Fruit fly (Drosophila melanogaster) whole organism, embryonic: ENCODE measurements around the gene CG13113.
A peak's percentile ranks its signal among the peaks of the same experiment; 100 is the strongest.

Experiments
- Adf1 ChIP-seq: fragments of 200-800 bp; sonication (Bioruptor generic); IDR thresholded peaks from 2 replicates; pipeline ENCODE4 v1.3.6; 2022; ENCODE audit warnings: missing biosample characterization, missing genetic modification characterization
- BEAF-32 ChIP-seq: fragments of 200-800 bp; sonication (Bioruptor generic); optimal IDR thresholded peaks from 3 replicates; lab custom pipeline; 2017; ENCODE audit warnings: missing biosample characterization, missing genetic modification characterization, mild to moderate bottlenecking, moderate library complexity, missing genetic modification reagents
- C15 ChIP-seq: fragments of 200-800 bp; sonication (Bioruptor generic); IDR thresholded peaks from 3 replicates; pipeline ENCODE4 v1.3.6; 2022; ENCODE audit warnings: missing biosample characterization, missing genetic modification characterization
- CG10147 ChIP-seq: fragments of 200-800 bp; sonication (Bioruptor generic); optimal IDR thresholded peaks from 2 replicates; lab custom pipeline; 2019; ENCODE audit warnings: missing biosample characterization, mild to moderate bottlenecking, missing genetic modification characterization, moderate library complexity
- CG10274 ChIP-seq: fragments of 200-800 bp; sonication (Bioruptor generic); optimal IDR thresholded peaks from 3 replicates; lab custom pipeline; 2017; ENCODE audit warnings: missing biosample characterization, mild to moderate bottlenecking, missing genetic modification characterization
- CG10431 ChIP-seq: fragments of 200-800 bp; sonication (Bioruptor generic); optimal IDR thresholded peaks from 3 replicates; lab custom pipeline; 2018; ENCODE audit warnings: missing biosample characterization, mild to moderate bottlenecking, missing genetic modification characterization
- CG1529 ChIP-seq: fragments of 200-800 bp; sonication (Bioruptor generic); optimal IDR thresholded peaks from 3 replicates; lab custom pipeline; 2018; ENCODE audit warnings: missing biosample characterization, missing genetic modification characterization
- CG15514 ChIP-seq: fragments of 200-800 bp; sonication (Bioruptor generic); optimal IDR thresholded peaks from 3 replicates; lab custom pipeline; 2017; ENCODE audit warnings: missing biosample characterization, missing genetic modification characterization, mild to moderate bottlenecking, moderate library complexity, missing genetic modification reagents
- CG2199 ChIP-seq: fragments of 200-800 bp; sonication (Bioruptor generic); IDR thresholded peaks from 3 replicates; pipeline ENCODE4 v1.3.6; 2022; ENCODE audit warnings: missing biosample characterization, missing genetic modification characterization
- CG3163 ChIP-seq: fragments of 200-800 bp; sonication (Bioruptor generic); optimal IDR thresholded peaks from 3 replicates; lab custom pipeline; 2016; ENCODE audit warnings: missing biosample characterization, missing genetic modification characterization
- CG34224 ChIP-seq: fragments of 200-800 bp; sonication (Bioruptor generic); IDR thresholded peaks from 3 replicates; pipeline ENCODE4 v1.3.6; 2022; ENCODE audit warnings: missing biosample characterization, missing genetic modification characterization; ENCODE audit not compliant: partially characterized antibody
- CG6254 ChIP-seq: fragments of 200-800 bp; sonication (Bioruptor generic); optimal IDR thresholded peaks from 3 replicates; lab custom pipeline; 2017; ENCODE audit warnings: mild to moderate bottlenecking, missing biosample characterization, missing genetic modification reagents, missing genetic modification characterization
- CG6654 ChIP-seq: fragments of 200-800 bp; sonication (Bioruptor generic); optimal IDR thresholded peaks from 2 replicates; lab custom pipeline; 2017; ENCODE audit warnings: missing biosample characterization, mild to moderate bottlenecking, missing genetic modification characterization
- CG8924 ChIP-seq: fragments of 200-800 bp; optimal IDR thresholded peaks from 3 replicates; lab custom pipeline; 2019; ENCODE audit warnings: missing biosample characterization, mild to moderate bottlenecking, missing genetic modification characterization, moderate library complexity
- CG9215 ChIP-seq: fragments of 200-800 bp; sonication (Bioruptor generic); IDR thresholded peaks from 2 replicates; pipeline ENCODE4 v1.3.6; 2022; ENCODE audit warnings: missing biosample characterization, missing genetic modification characterization
- CG9817 ChIP-seq: fragments of 200-800 bp; sonication (Bioruptor generic); optimal IDR thresholded peaks from 2 replicates; lab custom pipeline; 2018; ENCODE audit warnings: missing biosample characterization, mild to moderate bottlenecking, missing genetic modification characterization, moderate library complexity
- CG9932 ChIP-seq: fragments of 200-800 bp; sonication (Bioruptor generic); IDR thresholded peaks from 2 replicates; pipeline ENCODE4 v1.3.6; 2022; ENCODE audit warnings: missing biosample characterization, missing genetic modification characterization
- Doc3 ChIP-seq: fragments of 200-800 bp; sonication (Bioruptor generic); IDR thresholded peaks from 3 replicates; pipeline ENCODE4 v1.3.6; 2022; ENCODE audit warnings: missing biosample characterization, missing genetic modification characterization; ENCODE audit not compliant: partially characterized antibody
- Ets65A ChIP-seq: fragments of 200-800 bp; sonication (Bioruptor generic); peaks from one replicate; lab custom pipeline; 2016; ENCODE audit warnings: missing biosample characterization, missing genetic modification characterization
- Hr51 ChIP-seq, 2 experiments: fragments of 200-800 bp; sonication (Bioruptor generic); optimal IDR thresholded peaks; 2 replicates in 1 of 2; 3 replicates in 1 of 2; lab custom pipeline; 2016 to 2018; ENCODE audit warnings: missing biosample characterization in 2 of 2, missing genetic modification characterization in 2 of 2, mild to moderate bottlenecking in 1 of 2, moderate library complexity in 1 of 2
- Jarid2 ChIP-seq: fragments of 200-800 bp; sonication (Bioruptor generic); optimal IDR thresholded peaks from 3 replicates; lab custom pipeline; 2017; ENCODE audit warnings: mild to moderate bottlenecking, missing biosample characterization, missing genetic modification reagents, missing genetic modification characterization
- MTF-1 ChIP-seq: fragments of 200-800 bp; sonication (Bioruptor generic); optimal IDR thresholded peaks from 2 replicates; lab custom pipeline; 2018; ENCODE audit warnings: missing biosample characterization, mild to moderate bottlenecking, missing genetic modification characterization, borderline replicate concordance
- Myb ChIP-seq: fragments of 200-800 bp; sonication (Bioruptor generic); optimal IDR thresholded peaks from 2 replicates; lab custom pipeline; 2016; ENCODE audit warnings: missing biosample characterization, missing genetic modification characterization
- Nf-YA ChIP-seq: fragments of 200-800 bp; sonication (Bioruptor generic); IDR thresholded peaks from 2 replicates; pipeline ENCODE4 v1.3.6; 2022; ENCODE audit warnings: missing biosample characterization, missing genetic modification characterization
- Sin3A ChIP-seq: fragments of >200 bp; optimal IDR thresholded peaks from 2 replicates; lab custom pipeline; 2018
- Tbp ChIP-seq: fragments of >200 bp; optimal IDR thresholded peaks from 2 replicates; lab custom pipeline; 2018; ENCODE audit warnings: missing biosample characterization, missing genetic modification characterization
- Usf ChIP-seq: fragments of 200-800 bp; sonication (Bioruptor generic); optimal IDR thresholded peaks from 2 replicates; lab custom pipeline; 2017; ENCODE audit warnings: missing genotype, missing biosample characterization, missing genetic modification characterization
- ato ChIP-seq: fragments of 200-800 bp; sonication (Bioruptor generic); IDR thresholded peaks from 2 replicates; pipeline ENCODE4 v1.3.6; 2022; ENCODE audit warnings: missing biosample characterization, missing genetic modification characterization; ENCODE audit not compliant: partially characterized antibody
- bcd ChIP-seq: fragments of 200-800 bp; sonication (Bioruptor generic); optimal IDR thresholded peaks from 2 replicates; lab custom pipeline; 2017; ENCODE audit warnings: missing biosample characterization, mild to moderate bottlenecking, missing genetic modification characterization
- corto ChIP-seq: fragments of 200-800 bp; sonication (Bioruptor generic); optimal IDR thresholded peaks from 2 replicates; lab custom pipeline; 2016; ENCODE audit warnings: missing biosample characterization, mild to moderate bottlenecking, missing genetic modification characterization, moderate library complexity
- cwo ChIP-seq: fragments of 200-800 bp; sonication (Bioruptor generic); optimal IDR thresholded peaks from 3 replicates; lab custom pipeline; 2017; ENCODE audit warnings: missing biosample characterization, missing genetic modification characterization, mild to moderate bottlenecking, moderate library complexity, missing genetic modification reagents
- danr ChIP-seq: fragments of 200-800 bp; sonication (Bioruptor generic); IDR thresholded peaks from 2 replicates; pipeline ENCODE4 v1.3.6; 2022; ENCODE audit warnings: missing biosample characterization, missing genetic modification characterization
- dmrt11E ChIP-seq: fragments of 200-800 bp; sonication (Bioruptor generic); optimal IDR thresholded peaks from 3 replicates; lab custom pipeline; 2018; ENCODE audit warnings: missing biosample characterization, mild to moderate bottlenecking, missing genetic modification characterization, moderate library complexity
- exex ChIP-seq: fragments of 200-800 bp; sonication (Bioruptor generic); optimal IDR thresholded peaks from 4 replicates; lab custom pipeline; 2018; ENCODE audit warnings: missing biosample characterization, mild to moderate bottlenecking, missing genetic modification characterization, moderate library complexity
- fd102C ChIP-seq: fragments of 200-800 bp; sonication (Bioruptor generic); optimal IDR thresholded peaks from 2 replicates; lab custom pipeline; 2018; ENCODE audit warnings: missing biosample characterization, mild to moderate bottlenecking, missing genetic modification characterization, moderate library complexity
- fd64A ChIP-seq: fragments of 200-800 bp; sonication (Bioruptor generic); optimal IDR thresholded peaks from 3 replicates; lab custom pipeline; 2018; ENCODE audit warnings: missing biosample characterization, mild to moderate bottlenecking, missing genetic modification characterization
- fru ChIP-seq: fragments of >200 bp; optimal IDR thresholded peaks from 2 replicates; lab custom pipeline; 2017
- gce ChIP-seq: fragments of 200-800 bp; sonication (Bioruptor generic); IDR thresholded peaks from 3 replicates; pipeline ENCODE4 v1.3.6; 2022; ENCODE audit warnings: missing biosample characterization, missing genetic modification characterization
- gsb ChIP-seq: fragments of 200-800 bp; sonication (Bioruptor generic); IDR thresholded peaks from 2 replicates; pipeline ENCODE4 v1.3.6; 2022; ENCODE audit warnings: missing biosample characterization, missing genetic modification characterization
- gsb-n ChIP-seq: fragments of 200-800 bp; sonication (Bioruptor generic); optimal IDR thresholded peaks from 3 replicates; lab custom pipeline; 2018; ENCODE audit warnings: missing biosample characterization, mild to moderate bottlenecking, missing genetic modification characterization
- maf-S ChIP-seq: fragments of 200-800 bp; sonication (Bioruptor generic); optimal IDR thresholded peaks from 2 replicates; lab custom pipeline; 2016; ENCODE audit warnings: missing biosample characterization, missing genetic modification characterization
- nom ChIP-seq: fragments of 200-800 bp; sonication (Bioruptor generic); optimal IDR thresholded peaks from 2 replicates; lab custom pipeline; 2017; ENCODE audit warnings: missing biosample characterization, missing genetic modification characterization, mild to moderate bottlenecking, moderate library complexity, missing genetic modification reagents
- otp ChIP-seq: fragments of 200-800 bp; sonication (Bioruptor generic); IDR thresholded peaks from 3 replicates; pipeline ENCODE4, ENCODE4 v1.3.6; 2022; ENCODE audit warnings: missing biosample characterization, missing genetic modification characterization
- prd ChIP-seq, 3 experiments: fragments of >200 bp in 2 of 3; fragments of 200-800 bp in 1 of 3; sonication (Bioruptor generic) in 1 of 3; optimal IDR thresholded peaks in 2 of 3; IDR thresholded peaks in 1 of 3; 2 replicates in 2 of 3; 3 replicates in 1 of 3; pipeline versions ENCODE4 v1.3.6 to Lab custom; 2017 to 2022; ENCODE audit warnings: missing biosample characterization in 1 of 3, missing genetic modification characterization in 1 of 3
- ro ChIP-seq: fragments of 200-800 bp; sonication (Bioruptor generic); IDR thresholded peaks from 2 replicates; pipeline ENCODE4 v1.3.6; 2022; ENCODE audit warnings: missing biosample characterization, missing genetic modification characterization
- sens ChIP-seq: fragments of 200-800 bp; sonication (Bioruptor generic); peaks from one replicate; lab custom pipeline; 2016; ENCODE audit warnings: missing biosample characterization, missing genetic modification characterization
- trh ChIP-seq: fragments of 200-800 bp; sonication (Bioruptor generic); optimal IDR thresholded peaks from 2 replicates; lab custom pipeline; 2016; ENCODE audit warnings: missing biosample characterization, missing genetic modification characterization
- zfh2 ChIP-seq: fragments of 200-800 bp; sonication (Bioruptor generic); optimal IDR thresholded peaks from 2 replicates; lab custom pipeline; 2016; ENCODE audit warnings: missing biosample characterization, missing genetic modification characterization

CG13113 gene

DNA sequence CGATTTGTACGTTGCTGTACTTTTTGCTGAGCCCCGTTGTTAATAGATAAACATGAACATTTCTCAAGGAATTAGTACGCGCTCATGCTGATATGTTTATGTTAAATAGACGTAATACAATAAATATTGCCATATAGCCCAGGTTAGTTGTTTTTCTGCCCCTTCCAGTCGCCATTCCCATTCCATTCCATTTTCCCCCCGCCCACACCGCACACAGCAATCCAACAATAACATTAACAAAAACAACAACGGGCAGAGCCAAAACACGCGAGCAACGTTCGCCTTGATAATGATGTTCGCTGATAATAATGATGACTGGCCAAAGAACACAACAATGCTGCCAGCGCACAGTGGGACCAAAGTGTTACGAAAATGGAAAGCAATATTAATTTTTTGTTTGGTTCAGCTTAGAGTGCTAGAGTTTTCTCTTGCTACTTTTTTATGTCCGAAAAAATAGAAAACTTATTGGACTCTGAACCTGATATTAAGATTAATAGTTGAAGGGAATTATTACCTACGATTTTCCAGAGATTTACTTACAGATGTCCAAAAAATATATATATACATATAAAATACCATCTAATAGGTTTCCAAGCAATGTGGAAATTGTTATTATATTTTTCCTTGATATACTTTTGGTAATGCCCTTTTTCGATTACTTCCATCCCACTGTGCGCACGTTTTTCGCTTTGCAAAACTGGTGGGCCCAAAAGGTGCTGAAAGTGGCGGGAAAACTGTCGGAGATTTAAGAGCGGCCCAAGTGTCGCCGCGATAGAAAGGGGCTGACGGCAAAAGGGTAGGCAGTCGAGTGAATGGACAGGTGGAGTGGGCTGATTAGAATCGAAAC, 25.8 kb downstream of the CG13113 start (continued):
- peak; percentile 91 for TF ChIP-seq gsb
- TF ChIP-seq maf-S = peak; percentile 58
- peak; percentile 91 to 98 for TF ChIP-seq Hr51 (GFP tag; optimal IDR thresholded peaks at IDR 0.05; lab: Kevin White, UChicago)
- peak; percentile 53 for TF ChIP-seq CG3163 (GFP tag; lab: Kevin White, UChicago)
- TF ChIP-seq corto (GFP tag; lab: Kevin White, UChicago) = peak; percentile 87
- TF ChIP-seq CG9215 = peak; percentile 91
- peak; percentile 84 for TF ChIP-seq danr (GFP tag; lab: Robert Waterston, UW)
- TF ChIP-seq CG6254 = peak; percentile 93
- no peak for TF ChIP-seq fru (lab: Kevin White, UChicago)
- TF ChIP-seq CG34224 = 0 out of 3 replicates have a peak, but pooled peaks have one; percentile 26
- TF ChIP-seq nom (GFP tag; lab: Kevin White, UChicago) = peak; percentile 94
- TF ChIP-seq Adf1 = peak; percentile 45; the same call in 1 of the 2 replicates
- TF ChIP-seq Nf-YA = peak; percentile 72
- no peak for TF ChIP-seq Sin3A (lab: Kevin White, UChicago)
- peak; percentile 93 for TF ChIP-seq CG9817 (tag; lab: Kevin White, UChicago)
- TF ChIP-seq Jarid2 (GFP tag; lab: Kevin White, UChicago) = peak; percentile 87
- peak; percentile 87 for TF ChIP-seq zfh2
- TF ChIP-seq fd102C (GFP tag; lab: Kevin White, UChicago) = peak; percentile 59
- TF ChIP-seq CG1529 (GFP tag; lab: Kevin White, UChicago) = peak; percentile 91
- peak; percentile 81 for TF ChIP-seq CG10431
- TF ChIP-seq gsb-n (tag; lab: Kevin White, UChicago) = peak; percentile 89
- TF ChIP-seq CG6654 (GFP tag; lab: Kevin White, UChicago) = peak; percentile 90
- peak; percentile 84 for TF ChIP-seq exex (tag; lab: Kevin White, UChicago)
- peak; percentile 19 for TF ChIP-seq BEAF-32
- no peak for TF ChIP-seq fd64A (GFP tag; lab: Kevin White, UChicago)
- peak; percentile 93 for TF ChIP-seq dmrt11E (tag; lab: Kevin White, UChicago)
- peak; percentile 96 for TF ChIP-seq sens
- peak; percentile 87 for TF ChIP-seq trh (GFP tag; lab: Kevin White, UChicago)
- TF ChIP-seq CG10274 (GFP tag; lab: Kevin White, UChicago) = peak; percentile 92
- TF ChIP-seq ro (GFP tag; lab: Robert Waterston, UW) = peak; percentile 72; the same call in 1 of the 2 replicates
- no peak for TF ChIP-seq ato (GFP tag; lab: Robert Waterston, UW)
- TF ChIP-seq CG15514 (GFP tag; lab: Kevin White, UChicago) = peak; percentile 90
- TF ChIP-seq CG8924 (tag; lab: Kevin White, UChicago) = peak; percentile 98
- TF ChIP-seq CG9932 (GFP tag; lab: Robert Waterston, UW) = peak; percentile 89
- no peak for TF ChIP-seq Tbp (GFP tag; lab: Kevin White, UChicago)
- peak; percentile 94 for TF ChIP-seq Usf (GFP tag; lab: Kevin White, UChicago)
- TF ChIP-seq bcd = peak; percentile 98
- TF ChIP-seq MTF-1 = peak; percentile 85
- peak; percentile 97 for TF ChIP-seq CG10147 (GFP tag; lab: Kevin White, UChicago)
- no peak for TF ChIP-seq Doc3 (GFP tag; lab: Robert Waterston, UW)
- TF ChIP-seq prd (optimal IDR thresholded peaks at IDR 0.05; lab: Kevin White, UChicago) = no peak
- peak; percentile 93 for TF ChIP-seq prd (GFP tag; IDR thresholded peaks at IDR 0.05; lab: Robert Waterston, UW)
- TF ChIP-seq CG2199 (GFP tag; lab: Robert Waterston, UW) = peak; percentile 38; the same call in 1 of the 3 replicates
- TF ChIP-seq Ets65A = peak; percentile 71
- TF ChIP-seq Myb = peak; percentile 46
- peak; percentile 64; the same call in 2 of the 3 replicates for TF ChIP-seq gce
- peak; percentile 71; the same call in 2 of the 3 replicates for TF ChIP-seq C15 (GFP tag; lab: Robert Waterston, UW)
- peak; percentile 52; the same call in 1 of the 3 replicates for TF ChIP-seq otp
- peak; percentile 98 for TF ChIP-seq cwo (GFP tag; lab: Kevin White, UChicago)
